Worm (Caenorhabditis elegans): ENCODE data around the gene srbc-48.

Gene srbc-48

DNA sequence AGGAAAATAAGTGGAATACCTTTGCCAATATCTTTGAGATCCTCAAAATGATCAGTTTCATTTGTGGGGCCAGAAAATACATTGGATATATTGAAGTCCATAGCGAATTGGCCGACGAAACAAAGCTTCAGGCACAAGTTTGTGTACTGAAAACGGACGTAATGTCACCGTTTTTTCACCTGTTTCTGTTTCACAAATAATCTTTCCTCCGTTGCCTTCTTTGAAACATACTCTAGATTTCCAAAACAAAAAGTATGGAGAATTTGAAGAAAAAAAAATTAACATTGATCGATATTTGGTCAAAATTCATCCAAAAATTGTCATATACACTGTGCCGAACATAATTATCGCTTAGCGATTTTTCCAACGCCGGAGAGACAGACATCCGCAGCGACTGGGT, 42.5 kb downstream of the srbc-48 start, which contains the start of gene srz-12:
Gene srz-12, minus strand, starts transcription at position 101 of the 400 bp plus-strand sequence.
- TF ChIP-seq med-1 (GFP tag; optimal IDR thresholded peaks at IDR 0.05; ENCODE audit: insufficient read depth) (no peak), cog-1 (tag; optimal IDR thresholded peaks at IDR 0.05) (no peak), ztf-29 (GFP tag; IDR thresholded peaks at IDR 0.05) (no peak), flt-1 (GFP tag; IDR thresholded peaks at IDR 0.05) (no peak), ref-1 (GFP tag; conservative IDR thresholded peaks at IDR 0.05) (no peak), tab-1 (GFP tag; IDR thresholded peaks at IDR 0.05) (no peak), klf-2 (GFP tag; conservative IDR thresholded peaks at IDR 0.05) (no peak), ztf-23 (GFP tag; IDR thresholded peaks at IDR 0.05) (no peak), T22C8.4 (GFP tag; IDR thresholded peaks at IDR 0.05) (no peak)

DNA sequence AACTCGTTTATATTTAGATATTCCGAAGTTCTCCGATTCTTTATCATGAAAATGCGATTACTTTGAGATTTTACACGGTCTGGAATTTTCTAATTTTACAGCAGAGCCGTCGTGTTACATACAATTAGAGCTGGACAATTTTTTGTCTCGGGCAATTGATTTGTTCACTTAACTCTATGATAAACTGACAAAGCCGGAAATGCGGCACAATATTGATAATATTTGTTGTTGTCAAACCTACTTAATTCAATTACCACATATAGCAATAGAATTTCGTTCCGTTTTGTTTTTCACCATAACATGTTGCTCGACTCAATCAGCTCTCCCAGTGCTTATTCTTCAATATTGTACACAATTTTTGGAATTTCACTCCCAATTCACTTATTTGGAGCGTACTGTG, 43.0 kb downstream of the srbc-48 start, which contains the start of gene srh-299:
Gene srh-299, plus strand, starts transcription at position 301 of the 400 bp plus-strand sequence.
- TF ChIP-seq tab-1 (GFP tag; IDR thresholded peaks at IDR 0.05) (no peak), flt-1 (GFP tag; IDR thresholded peaks at IDR 0.05) (no peak), med-1 (GFP tag; optimal IDR thresholded peaks at IDR 0.05; ENCODE audit: insufficient read depth) (no peak), klf-2 (GFP tag; conservative IDR thresholded peaks at IDR 0.05) (no peak), T22C8.4 (GFP tag; IDR thresholded peaks at IDR 0.05) (no peak), ztf-23 (GFP tag; IDR thresholded peaks at IDR 0.05) (no peak), ref-1 (GFP tag; conservative IDR thresholded peaks at IDR 0.05) (no peak), ztf-29 (GFP tag; IDR thresholded peaks at IDR 0.05) (no peak), cog-1 (tag; optimal IDR thresholded peaks at IDR 0.05) (no peak)

DNA sequence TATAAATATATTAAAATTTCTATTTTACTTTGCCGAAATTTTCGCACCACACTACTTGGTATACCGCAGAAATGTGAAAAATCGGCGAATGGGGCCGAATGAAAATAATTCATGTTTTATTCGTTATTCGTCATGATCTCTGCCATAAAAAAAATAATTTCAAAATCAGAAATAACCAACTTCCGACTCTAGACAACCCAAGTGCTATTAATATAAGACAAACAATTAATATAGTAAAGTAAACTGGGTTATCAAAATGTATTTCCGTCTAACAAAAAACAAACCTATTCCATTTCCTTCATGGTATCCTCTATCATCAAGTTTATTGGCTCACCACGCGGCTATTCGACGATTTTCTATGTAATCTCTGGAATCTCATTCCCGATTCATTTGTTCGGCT, 45.8 kb downstream of the srbc-48 start, which contains the start of gene srh-293:
Gene srh-293, plus strand, starts transcription at position 301 of the 400 bp plus-strand sequence.
- TF ChIP-seq med-1 (GFP tag; optimal IDR thresholded peaks at IDR 0.05; ENCODE audit: insufficient read depth) (no peak), ztf-29 (GFP tag; IDR thresholded peaks at IDR 0.05) (no peak), T22C8.4 (GFP tag; IDR thresholded peaks at IDR 0.05) (no peak), cog-1 (tag; optimal IDR thresholded peaks at IDR 0.05) (no peak), ztf-23 (GFP tag; IDR thresholded peaks at IDR 0.05) (no peak), ref-1 (GFP tag; conservative IDR thresholded peaks at IDR 0.05) (no peak), klf-2 (GFP tag; conservative IDR thresholded peaks at IDR 0.05) (no peak), tab-1 (GFP tag; IDR thresholded peaks at IDR 0.05) (no peak), flt-1 (GFP tag; IDR thresholded peaks at IDR 0.05) (no peak)

DNA sequence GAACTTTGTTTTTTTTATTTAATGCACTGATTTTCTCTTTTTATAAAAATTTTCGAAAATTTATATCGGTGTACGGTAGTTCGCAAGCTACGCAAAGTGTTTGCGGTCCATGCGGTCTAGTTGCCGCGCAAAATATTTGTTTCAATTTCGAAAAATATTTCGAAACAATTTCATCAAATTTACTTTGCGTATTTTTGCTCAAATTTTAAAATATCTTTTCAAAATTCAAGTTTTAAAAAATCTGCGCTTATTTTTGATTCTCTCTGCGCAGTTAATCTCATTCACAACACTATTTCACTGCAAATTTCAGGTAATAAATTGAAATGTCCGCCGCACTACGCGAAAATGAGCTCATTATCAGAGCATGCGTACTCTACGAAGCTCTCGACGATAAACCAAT, 47.3 kb downstream of the srbc-48 start, which contains the start of gene fbxa-197:
Gene fbxa-197, plus strand, starts transcription at position 301 of the 400 bp plus-strand sequence.
- TF ChIP-seq ztf-29 (GFP tag; IDR thresholded peaks at IDR 0.05) (no peak), ztf-23 (GFP tag; IDR thresholded peaks at IDR 0.05) (no peak), ref-1 (GFP tag; conservative IDR thresholded peaks at IDR 0.05) (no peak), flt-1 (GFP tag; IDR thresholded peaks at IDR 0.05) (no peak), klf-2 (GFP tag; conservative IDR thresholded peaks at IDR 0.05) (no peak), med-1 (GFP tag; optimal IDR thresholded peaks at IDR 0.05; ENCODE audit: insufficient read depth) (no peak), tab-1 (GFP tag; IDR thresholded peaks at IDR 0.05) (no peak), T22C8.4 (GFP tag; IDR thresholded peaks at IDR 0.05) (no peak), cog-1 (tag; optimal IDR thresholded peaks at IDR 0.05) (no peak)

DNA sequence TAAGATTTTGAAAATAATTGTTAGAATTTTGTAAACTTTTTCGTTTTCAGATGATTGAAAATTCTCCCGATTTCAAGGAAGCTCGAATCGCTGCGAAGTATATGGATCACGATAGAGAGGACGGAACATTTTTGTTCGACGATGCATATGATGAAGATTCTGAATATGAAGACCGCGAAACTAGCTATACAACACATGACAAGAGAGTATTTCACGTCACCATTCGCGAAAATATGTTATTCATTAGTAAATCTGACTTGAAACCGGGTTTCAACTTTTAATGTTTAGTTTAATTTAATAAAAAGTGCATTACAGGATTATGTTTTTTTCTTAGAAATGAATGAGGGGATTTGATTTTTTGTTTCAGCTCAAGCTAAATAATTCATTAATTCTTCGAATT, 50.3 kb downstream of the srbc-48 start, which contains the start of gene str-57:
Gene str-57, plus strand, starts transcription at position 301 of the 400 bp plus-strand sequence.
- TF ChIP-seq ztf-23 (GFP tag; IDR thresholded peaks at IDR 0.05): no peak
